Fruit fly (Drosophila melanogaster) S2 (cell line): ENCODE results near the gene CG10862.

Experiments used
- CG8478 ChIP-seq: fragments of >200 bp; optimal IDR thresholded peaks from 2 replicates; lab custom pipeline; 2018
- CTCF ChIP-seq, 2 experiments: fragments of >200 bp; optimal IDR thresholded peaks; 2 replicates each; lab custom pipeline; 2018

DNA sequence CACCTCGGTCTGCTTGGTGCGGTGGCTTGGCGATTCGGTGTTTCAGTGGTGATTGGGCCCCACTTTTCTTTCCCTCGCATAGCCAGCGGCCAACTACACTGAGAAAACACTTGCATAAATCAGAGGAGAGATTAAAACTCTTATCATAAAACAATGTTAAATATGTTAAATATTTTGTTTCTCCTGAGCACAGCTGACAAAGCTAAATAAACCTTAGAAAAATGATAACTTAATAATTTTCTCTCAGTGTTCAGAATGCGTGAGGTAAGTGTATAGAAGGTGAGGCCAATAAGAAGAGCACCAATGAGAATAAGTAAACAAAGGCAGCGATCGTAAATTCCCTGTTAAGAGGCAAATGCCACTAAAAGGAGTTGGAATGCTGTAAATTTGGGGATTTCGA lies 37.3 kb downstream of the CG10862 start:
- no peak for TF ChIP-seq CTCF (optimal IDR thresholded peaks at IDR 0.05; lab: Kevin White, UChicago)
- no peak for TF ChIP-seq CG8478 (lab: Kevin White, UChicago)
